Fruit fly (Drosophila melanogaster): ENCODE data around the gene meigo.

DNA sequence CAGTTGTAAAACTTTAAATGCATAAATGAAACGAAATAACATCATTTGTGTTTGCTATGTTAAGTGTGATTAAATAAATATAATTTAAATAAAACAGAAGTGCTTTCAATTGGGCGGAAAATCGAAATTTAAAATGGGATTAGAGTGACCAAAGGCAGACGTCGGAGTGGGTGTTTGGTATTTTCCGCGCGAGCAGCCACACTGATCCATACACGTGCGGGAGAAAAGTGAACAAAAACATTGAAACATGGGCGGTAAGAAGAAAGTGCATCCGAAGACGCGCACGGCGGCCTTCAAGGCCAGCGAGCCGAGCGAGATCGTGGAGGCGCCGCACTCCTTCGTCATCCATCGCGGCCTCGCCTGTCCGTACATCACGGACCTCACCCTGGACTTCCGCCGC, 22.0 kb upstream of the meigo start, which contains the start of gene ppan:
- no peak for TF ChIP-seq Ets96B (tag; optimal IDR thresholded peaks at IDR 0.05)
- no peak for TF ChIP-seq CG11762 (GFP tag; optimal IDR thresholded peaks at IDR 0.05; ENCODE audit: insufficient read depth)
- TF ChIP-seq CG10631 (GFP tag; optimal IDR thresholded peaks at IDR 0.05) = no peak
- TF ChIP-seq CG7368 (GFP tag; optimal IDR thresholded peaks at IDR 0.05) = no peak
- peak; percentile 0 for TF ChIP-seq esn (GFP tag; optimal IDR thresholded peaks at IDR 0.05)
- no peak for TF ChIP-seq Hr4 (GFP tag; optimal IDR thresholded peaks at IDR 0.05)
- TF ChIP-seq Gug (GFP tag; IDR thresholded peaks at IDR 0.05) = no peak

Data from whole organism, prepupa.